Fruit fly (Drosophila melanogaster): ENCODE results near the gene CG14391.

CG14391 gene

DNA sequence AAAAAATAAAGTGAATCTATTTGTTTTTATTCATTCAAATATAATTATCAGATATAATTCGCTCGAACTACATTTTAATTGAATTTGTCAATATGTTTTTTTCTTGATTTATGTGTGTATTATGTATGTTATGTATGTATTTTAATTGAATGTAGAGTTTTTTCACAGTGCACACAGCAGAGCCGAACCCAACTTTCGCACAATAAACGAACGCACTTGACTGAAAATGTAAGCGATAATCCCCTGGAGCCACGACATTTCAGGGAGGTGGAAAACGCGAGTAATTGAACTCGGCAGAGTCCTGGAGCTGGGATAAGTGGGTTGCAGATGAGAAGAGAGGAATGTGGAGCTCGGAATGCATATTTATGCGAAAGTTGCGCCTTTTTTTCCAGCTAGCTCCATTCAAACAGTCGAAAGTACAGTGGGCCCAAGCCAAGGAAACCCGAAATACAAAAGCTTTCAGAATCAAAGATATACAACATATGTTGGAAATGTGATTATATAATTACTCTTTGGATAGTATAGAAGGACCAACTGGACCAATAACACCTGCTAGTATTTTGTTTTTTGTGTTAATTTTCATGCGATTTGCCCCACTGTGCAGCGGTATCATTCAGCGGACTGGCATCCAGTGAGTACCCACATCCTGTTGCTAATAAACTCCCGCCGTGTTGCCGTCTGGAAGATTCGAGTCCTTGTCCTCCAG, 33.5 kb upstream of the CG14391 start (continued):
- no peak for TF ChIP-seq CG18476 (GFP tag; optimal IDR thresholded peaks at IDR 0.05)
- no peak for TF ChIP-seq Gsc (GFP tag; IDR thresholded peaks at IDR 0.05)
- TF ChIP-seq gsb (GFP tag; IDR thresholded peaks at IDR 0.05), result no peak
- TF ChIP-seq seq (GFP tag; IDR thresholded peaks at IDR 0.05), result 0 out of 2 replicates have a peak, but pooled peaks have one; percentile 19
- TF ChIP-seq ci (GFP tag; IDR thresholded peaks at IDR 0.05), result peak; percentile 61; the same call in 2 of the 3 replicates
- TF ChIP-seq jing (GFP tag; optimal IDR thresholded peaks at IDR 0.05), result no peak
- no peak for TF ChIP-seq schlank (tag; optimal IDR thresholded peaks at IDR 0.05)
- peak; percentile 54 for TF ChIP-seq Meics (GFP tag; optimal IDR thresholded peaks at IDR 0.05)
- TF ChIP-seq CG4707 (GFP tag; optimal IDR thresholded peaks at IDR 0.05), result no peak
- TF ChIP-seq abd-A (tag; optimal IDR thresholded peaks at IDR 0.05), result peak; percentile 14
- no peak for TF ChIP-seq CG33557 (GFP tag; optimal IDR thresholded peaks at IDR 0.05)
- no peak for TF ChIP-seq pan (optimal IDR thresholded peaks at IDR 0.05)
- TF ChIP-seq pan (GFP tag; optimal IDR thresholded peaks at IDR 0.05 in 1 of 2, IDR thresholded peaks at IDR 0.05 in 1 of 2), result peak in 1 of 2 experiments; percentile 62
- TF ChIP-seq CG43689 (GFP tag; IDR thresholded peaks at IDR 0.05), result no peak
- no peak for TF ChIP-seq CG7786 (GFP tag; optimal IDR thresholded peaks at IDR 0.05)
- TF ChIP-seq jigr1 (GFP tag; IDR thresholded peaks at IDR 0.05), result peak; percentile 24; the same call in 1 of the 3 replicates
- TF ChIP-seq Taf1 (GFP tag; IDR thresholded peaks at IDR 0.05), result peak; percentile 24; the same call in 1 of the 2 replicates
- TF ChIP-seq esg (GFP tag; conservative IDR thresholded peaks at IDR 0.05), result no peak; the same call in 1 of the 2 replicates
- TF ChIP-seq Dbx (GFP tag; IDR thresholded peaks at IDR 0.05), result peak; percentile 38; the same call in 1 of the 3 replicates
- TF ChIP-seq CG10366 (GFP tag; IDR thresholded peaks at IDR 0.05), result peak; percentile 27; the same call in 1 of the 2 replicates
- TF ChIP-seq CG4404 (GFP tag; IDR thresholded peaks at IDR 0.05), result peak; percentile 21; the same call in 1 of the 2 replicates
- TF ChIP-seq ken (GFP tag; IDR thresholded peaks at IDR 0.05), result no peak
- no peak for TF ChIP-seq so (GFP tag; IDR thresholded peaks at IDR 0.05)
- peak; percentile 2 for TF ChIP-seq CG6765 (GFP tag; optimal IDR thresholded peaks at IDR 0.05)
- TF ChIP-seq Dp (GFP tag; optimal IDR thresholded peaks at IDR 0.05), result no peak
- no peak for TF ChIP-seq Ssrp (tag; optimal IDR thresholded peaks at IDR 0.05)
- no peak for TF ChIP-seq CG3407 (GFP tag; optimal IDR thresholded peaks at IDR 0.05)
- no peak for TF ChIP-seq Dip2 (GFP tag; IDR thresholded peaks at IDR 0.05)
- TF ChIP-seq Hr39 (optimal IDR thresholded peaks at IDR 0.05), result no peak
- no peak for TF ChIP-seq en (GFP tag; optimal IDR thresholded peaks at IDR 0.05)
- peak; percentile 54 for TF ChIP-seq row (GFP tag; IDR thresholded peaks at IDR 0.05)
- TF ChIP-seq cg (GFP tag; optimal IDR thresholded peaks at IDR 0.05), result no peak
- TF ChIP-seq sens-2 (GFP tag; IDR thresholded peaks at IDR 0.05), result no peak
- no peak for TF ChIP-seq CG4730 (GFP tag; IDR thresholded peaks at IDR 0.05)
- TF ChIP-seq Opbp (GFP tag; IDR thresholded peaks at IDR 0.05; ENCODE audit: partially characterized antibody), result no peak
- TF ChIP-seq CG7963 (GFP tag; IDR thresholded peaks at IDR 0.05; ENCODE audit: partially characterized antibody), result no peak
- peak; percentile 12 for TF ChIP-seq Hsf (GFP tag; optimal IDR thresholded peaks at IDR 0.05)
- no peak for TF ChIP-seq Hey (tag; optimal IDR thresholded peaks at IDR 0.05)
- no peak for TF ChIP-seq CG5245 (GFP tag; optimal IDR thresholded peaks at IDR 0.05)
- peak; percentile 23 for TF ChIP-seq NfI (GFP tag; optimal IDR thresholded peaks at IDR 0.05)
- no peak for TF ChIP-seq Dad (GFP tag; optimal IDR thresholded peaks at IDR 0.05)
- peak; percentile 9 for TF ChIP-seq tin (GFP tag; optimal IDR thresholded peaks at IDR 0.05)
- TF ChIP-seq CG17186 (GFP tag; optimal IDR thresholded peaks at IDR 0.05), result no peak
- no peak for TF ChIP-seq CG6791 (GFP tag; IDR thresholded peaks at IDR 0.05; ENCODE audit: partially characterized antibody)
- no peak for TF ChIP-seq CG1832 (GFP tag; optimal IDR thresholded peaks at IDR 0.05)
- TF ChIP-seq CG17361 (GFP tag; IDR thresholded peaks at IDR 0.05), result 0 out of 3 replicates have a peak, but pooled peaks have one; percentile 28
- TF ChIP-seq CG12071 (GFP tag; optimal IDR thresholded peaks at IDR 0.05), result no peak
- no peak for TF ChIP-seq CG2712 (tag; optimal IDR thresholded peaks at IDR 0.05)
- TF ChIP-seq CG2875 (GFP tag; optimal IDR thresholded peaks at IDR 0.05), result no peak
- TF ChIP-seq CG4282 (GFP tag; optimal IDR thresholded peaks at IDR 0.05), result no peak
- no peak for TF ChIP-seq ase (GFP tag; IDR thresholded peaks at IDR 0.05)
